Fruit fly (Drosophila melanogaster): ENCODE data around the gene dod.

dod gene

DNA sequence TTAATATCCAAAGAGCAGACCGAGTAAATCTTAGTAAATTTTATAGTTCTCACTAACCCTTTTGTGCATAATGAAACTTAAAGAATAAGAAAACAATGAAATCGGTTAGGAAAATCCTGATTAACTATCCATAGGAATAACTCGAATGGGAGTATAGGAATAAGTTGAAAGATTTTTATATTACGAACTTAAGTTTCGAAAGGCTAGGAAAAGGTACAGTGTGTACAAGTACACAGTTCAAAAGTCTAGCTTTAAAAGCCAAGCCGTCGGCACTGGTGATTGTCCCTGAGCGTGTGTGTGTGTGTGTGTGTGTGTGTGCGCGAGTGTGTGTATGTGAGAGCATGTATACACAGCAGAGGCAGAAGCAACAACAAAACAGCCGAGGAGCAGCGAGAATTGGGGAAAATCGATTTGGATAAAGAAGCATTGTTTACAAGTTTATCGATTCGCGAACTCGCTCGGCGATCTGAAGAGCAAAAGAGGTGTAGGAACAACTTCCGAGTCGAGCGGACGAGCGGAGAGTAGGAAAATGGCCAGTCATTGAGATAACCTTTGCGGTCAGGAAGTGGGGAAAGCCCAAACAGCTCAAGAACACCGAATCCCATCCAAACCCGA, 6.2 kb downstream of the dod start:
- no peak for TF ChIP-seq CG17801 (GFP tag; optimal IDR thresholded peaks at IDR 0.05; ENCODE audit: partially characterized antibody)

DNA sequence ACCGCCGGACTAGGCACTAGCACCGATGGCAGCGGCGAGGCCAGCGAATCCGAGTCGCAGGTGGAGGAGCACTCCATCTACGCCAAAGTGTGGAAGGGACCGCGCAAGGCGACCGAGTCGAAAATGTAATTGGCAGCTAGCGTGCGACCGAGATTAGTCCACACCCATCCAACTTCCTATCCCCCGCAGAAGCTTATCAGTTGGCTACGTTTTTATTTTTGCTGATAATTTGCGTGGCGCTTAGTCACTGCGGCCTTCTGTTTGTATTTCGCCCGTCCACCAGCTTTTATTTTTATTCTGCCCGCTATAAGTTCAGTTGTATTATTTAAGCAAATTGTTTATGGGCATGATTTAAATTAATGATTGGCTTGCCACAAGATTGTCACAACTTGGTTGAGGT, 8.4 kb downstream of the dod start:
- TF ChIP-seq CG17801 (GFP tag; optimal IDR thresholded peaks at IDR 0.05; ENCODE audit: partially characterized antibody), result no peak

DNA sequence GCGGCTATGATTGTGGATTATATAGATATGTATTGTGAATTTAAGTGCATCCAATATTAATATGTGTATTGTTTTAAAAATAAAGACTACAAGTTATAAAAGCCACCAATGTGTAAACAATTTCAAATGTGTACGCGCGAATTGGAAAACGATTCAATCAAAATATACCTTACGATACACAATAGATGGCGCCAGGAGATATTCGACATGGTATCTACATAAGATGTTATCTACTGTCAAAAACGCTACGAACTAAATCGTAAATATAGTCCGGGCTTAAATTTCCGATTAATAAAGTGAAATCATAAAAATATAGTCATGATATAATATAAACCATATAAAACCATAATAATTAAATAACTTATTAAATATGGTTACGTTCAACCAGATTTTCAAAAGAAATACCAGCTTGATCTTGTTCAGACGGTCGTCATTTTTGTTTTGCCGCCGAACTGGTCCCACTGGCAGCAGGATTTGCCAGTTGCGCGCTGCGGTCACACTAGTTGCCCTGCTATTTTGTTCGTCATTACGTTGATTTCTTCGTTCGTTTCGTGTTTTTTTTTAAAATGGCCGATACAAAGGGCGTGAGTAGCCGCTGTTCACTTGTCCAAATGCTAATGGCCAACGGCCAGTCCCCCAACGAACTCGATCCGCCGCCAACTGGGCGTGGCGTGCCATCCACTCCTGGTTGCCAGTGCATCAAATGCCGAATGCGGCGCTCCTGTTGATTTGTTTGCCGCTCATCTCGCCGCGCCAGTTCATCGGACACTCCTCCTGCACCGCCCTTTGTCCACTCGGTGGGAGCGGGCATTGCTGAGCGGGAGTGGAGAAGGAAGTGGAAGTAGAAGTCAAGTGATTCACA, 12.9 kb downstream of the dod start, which contains the start of gene Septin1:
Gene Septin1, plus strand, starts transcription at position 477 of the 862 bp plus-strand sequence.
- no peak for TF ChIP-seq CG17801 (GFP tag; optimal IDR thresholded peaks at IDR 0.05; ENCODE audit: partially characterized antibody)

DNA sequence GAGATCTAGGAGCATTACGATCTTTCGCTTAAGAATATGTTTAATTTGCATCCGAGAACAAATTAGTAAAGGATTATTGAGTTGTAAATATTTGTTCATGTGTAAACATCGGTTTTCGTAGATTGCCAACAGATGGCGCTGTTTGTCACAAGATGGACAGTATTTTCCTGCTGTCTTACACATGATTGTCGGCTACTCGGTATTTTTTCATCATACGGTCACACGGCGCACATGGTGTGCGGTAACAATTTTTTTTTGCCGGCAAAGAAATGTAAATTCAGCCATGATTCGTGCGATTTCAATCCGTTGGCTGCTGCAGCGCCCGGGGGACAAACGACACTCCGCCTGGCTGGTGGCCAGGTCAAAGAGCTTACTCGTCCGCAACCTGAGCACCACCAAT, 17.7 kb downstream of the dod start, which contains the start of the genes bbx and waw:
Gene bbx, plus strand, starts transcription at position 151 of the 400 bp plus-strand sequence.
Gene waw, plus strand, starts transcription at position 151 of the 400 bp plus-strand sequence.
- TF ChIP-seq CG17801 (GFP tag; optimal IDR thresholded peaks at IDR 0.05; ENCODE audit: partially characterized antibody), result no peak

DNA sequence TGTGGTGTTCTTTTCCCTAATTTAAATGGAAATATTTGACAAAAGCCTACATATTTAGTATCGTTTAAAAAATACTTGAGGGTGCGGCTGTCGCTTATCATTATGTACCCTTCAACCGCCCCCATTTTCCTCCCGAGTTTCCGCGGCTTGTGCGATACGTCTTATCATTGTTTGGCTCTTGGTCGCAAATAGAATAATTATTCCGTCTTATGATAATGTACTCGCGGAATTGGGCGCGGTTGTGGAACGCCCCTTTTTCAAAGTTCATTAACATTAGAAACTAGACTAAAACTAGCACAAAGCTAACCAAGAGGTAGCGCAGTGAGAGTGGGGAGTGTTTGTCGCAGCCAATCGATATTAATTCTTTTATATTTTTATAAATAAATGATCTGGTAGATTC, 20.3 kb downstream of the dod start:
- TF ChIP-seq CG17801 (GFP tag; optimal IDR thresholded peaks at IDR 0.05; ENCODE audit: partially characterized antibody), result no peak

DNA sequence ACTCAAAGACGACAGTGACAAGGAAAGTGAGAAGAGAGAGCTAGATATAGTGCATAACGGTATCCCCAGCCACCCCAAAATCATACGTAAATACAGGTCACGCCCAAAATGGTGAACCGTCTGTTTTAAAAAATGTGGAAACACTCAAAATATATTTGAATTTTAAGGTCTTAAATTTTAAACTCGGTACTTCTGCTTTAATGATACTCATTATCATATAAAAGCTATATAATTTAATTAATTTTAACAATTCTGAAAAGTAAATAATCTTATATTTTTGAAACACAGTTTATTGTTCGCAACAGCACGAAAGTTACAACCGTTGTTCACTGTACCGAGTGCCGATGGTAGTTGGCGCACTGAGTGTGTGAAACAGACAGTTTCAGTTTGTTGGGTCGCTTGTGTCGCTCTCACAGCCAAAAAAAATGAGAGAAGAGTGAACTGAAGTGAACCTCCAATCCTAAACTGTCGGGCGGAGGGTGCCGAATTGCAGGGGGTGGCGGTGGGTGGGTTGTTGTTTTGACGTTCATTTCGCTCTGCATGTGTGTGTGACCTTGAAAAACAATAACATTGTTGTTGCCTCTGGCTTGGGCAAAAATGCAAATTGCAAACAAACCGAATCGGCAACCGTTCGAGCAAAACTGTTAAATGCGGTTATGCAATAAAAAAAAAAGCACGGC, 21.3 kb downstream of the dod start:
- peak; percentile 94 for TF ChIP-seq CG17801 (GFP tag; optimal IDR thresholded peaks at IDR 0.05; ENCODE audit: partially characterized antibody)

DNA sequence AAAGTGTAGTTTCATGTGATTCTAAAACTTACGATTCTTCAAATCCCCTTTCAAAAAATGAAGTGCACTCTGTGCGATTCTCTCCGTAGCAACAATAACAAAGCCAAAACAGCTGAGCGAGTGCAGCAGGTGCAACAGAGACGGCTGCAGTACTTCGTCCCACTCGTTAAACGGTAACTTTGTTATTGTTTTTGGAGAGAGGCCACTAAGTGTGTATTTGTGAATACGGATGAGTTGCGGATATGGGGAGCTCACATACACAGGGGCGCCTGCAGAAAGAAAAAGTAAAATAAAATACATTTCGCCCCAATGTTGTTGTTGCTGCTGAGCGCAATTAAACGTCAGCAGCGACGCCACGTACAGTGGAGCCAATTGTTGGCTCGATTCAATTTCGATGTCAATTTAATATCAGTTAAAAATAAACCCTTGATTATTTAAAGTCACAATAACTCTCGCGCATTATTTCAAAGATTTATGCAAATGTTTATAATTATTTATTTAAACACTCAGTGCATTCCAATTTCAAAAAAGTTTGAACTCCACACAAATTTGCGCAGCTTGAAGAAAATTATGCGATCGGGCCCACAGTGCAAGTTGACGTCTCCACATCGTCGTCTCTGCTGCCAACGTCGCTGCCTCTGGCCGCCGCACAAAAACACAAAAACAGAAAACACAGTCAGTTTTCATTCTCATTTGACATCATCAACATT, 22.4 kb downstream of the dod start:
- peak; percentile 99 for TF ChIP-seq CG17801 (GFP tag; optimal IDR thresholded peaks at IDR 0.05; ENCODE audit: partially characterized antibody)

DNA sequence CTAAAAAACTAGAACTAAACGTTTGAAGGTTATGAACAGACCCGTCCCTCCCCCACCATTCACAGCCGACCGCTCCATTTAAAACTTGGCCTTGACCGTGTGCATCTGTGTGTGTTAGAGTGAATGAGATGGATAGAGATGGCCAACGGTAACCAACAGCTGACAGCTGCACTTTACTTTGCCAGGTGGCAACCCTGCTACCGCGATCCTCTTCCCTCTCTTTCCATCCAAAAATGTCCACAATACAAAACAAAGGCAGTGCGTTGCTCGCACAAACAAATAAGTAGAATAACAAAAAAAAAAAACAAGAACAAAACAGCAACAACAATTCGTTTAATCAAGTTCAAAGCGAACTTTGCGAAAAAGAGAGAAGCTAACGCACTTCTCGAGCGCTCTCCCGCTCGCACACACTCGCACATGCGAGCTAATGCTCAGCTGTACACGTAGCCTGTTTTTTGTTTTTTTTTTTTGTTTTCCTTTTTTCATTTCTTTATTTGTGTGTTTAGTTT, 23.3 kb downstream of the dod start:
- no peak for TF ChIP-seq CG17801 (GFP tag; optimal IDR thresholded peaks at IDR 0.05; ENCODE audit: partially characterized antibody)

DNA sequence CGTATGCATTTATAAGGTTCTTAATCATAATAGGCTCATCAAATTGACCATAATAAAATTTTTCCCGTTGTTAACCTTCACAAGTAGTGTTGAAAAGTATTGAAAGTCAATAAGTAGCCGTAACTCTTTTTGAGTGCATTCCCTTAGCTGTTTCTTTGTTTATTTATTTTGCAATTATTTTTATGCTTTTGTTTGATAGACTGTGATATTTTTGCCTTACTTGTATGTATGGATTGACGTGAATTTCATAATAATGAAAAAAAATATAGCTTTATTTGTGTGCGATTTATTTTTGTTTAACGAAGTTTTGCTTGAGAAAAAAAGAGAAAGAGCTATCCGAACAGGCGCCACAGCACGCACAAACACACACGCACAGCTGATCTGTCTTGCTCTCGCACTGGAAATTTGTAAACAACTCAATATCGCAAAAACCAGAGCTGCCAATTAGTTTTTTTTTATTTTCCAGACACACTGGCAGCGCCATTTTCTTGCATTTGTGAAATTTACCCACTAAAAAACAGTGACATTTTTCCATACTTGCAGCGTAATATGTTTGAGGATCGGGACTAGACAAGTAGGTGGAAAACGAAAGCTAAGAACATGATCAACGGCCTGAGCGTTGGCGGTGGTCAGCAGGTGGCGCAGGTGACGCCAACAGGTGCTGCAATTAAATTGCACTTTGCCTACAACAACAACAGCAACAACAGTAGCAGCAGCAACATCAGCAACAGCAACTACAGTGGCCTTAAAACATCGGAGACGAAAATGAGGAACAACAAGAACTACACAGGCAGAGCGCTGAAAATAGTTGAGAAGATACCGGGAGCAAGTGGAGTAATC, 24.2 kb downstream of the dod start:
- no peak for TF ChIP-seq CG17801 (GFP tag; optimal IDR thresholded peaks at IDR 0.05; ENCODE audit: partially characterized antibody)

DNA sequence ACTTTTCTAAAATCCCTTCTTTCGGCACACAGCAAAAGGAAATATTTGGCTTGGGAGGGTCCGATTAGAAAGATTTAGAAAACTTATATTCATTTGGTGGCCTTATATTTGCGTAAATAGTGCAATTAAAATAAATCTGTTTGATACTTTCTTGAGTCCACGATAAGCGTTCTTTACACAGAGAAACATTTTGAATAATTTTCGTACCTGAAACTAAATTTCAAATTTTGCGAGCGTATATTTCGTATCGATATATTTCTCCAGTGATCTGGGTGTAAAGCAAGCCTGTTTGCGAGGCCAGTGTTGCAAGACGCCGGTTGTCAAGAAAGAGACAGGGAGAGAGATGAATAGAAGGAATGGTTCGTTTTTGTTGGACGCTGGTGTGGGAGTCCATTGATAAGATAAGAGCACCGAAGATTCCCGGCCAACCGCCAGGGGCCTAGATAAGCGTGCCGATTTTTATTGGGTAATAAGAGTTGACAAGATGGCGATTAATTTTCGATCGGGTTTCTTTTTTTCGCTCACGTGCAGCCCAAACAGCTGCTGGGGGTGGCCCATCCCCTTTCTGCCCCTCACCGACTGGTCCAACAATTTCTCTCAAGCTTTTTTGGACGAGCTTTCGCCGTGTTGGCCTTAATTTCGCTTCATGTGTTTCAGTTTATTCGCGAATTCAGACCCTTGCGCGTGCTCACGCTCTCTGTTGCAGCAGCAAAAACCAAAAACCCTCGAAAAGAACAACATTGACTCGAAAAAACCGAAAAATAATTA, 28.7 kb downstream of the dod start, which contains the start of gene slgA:
Gene slgA, plus strand, starts transcription at position 344 of the 768 bp plus-strand sequence.
- peak; percentile 32 for TF ChIP-seq CG17801 (GFP tag; optimal IDR thresholded peaks at IDR 0.05; ENCODE audit: partially characterized antibody)

DNA sequence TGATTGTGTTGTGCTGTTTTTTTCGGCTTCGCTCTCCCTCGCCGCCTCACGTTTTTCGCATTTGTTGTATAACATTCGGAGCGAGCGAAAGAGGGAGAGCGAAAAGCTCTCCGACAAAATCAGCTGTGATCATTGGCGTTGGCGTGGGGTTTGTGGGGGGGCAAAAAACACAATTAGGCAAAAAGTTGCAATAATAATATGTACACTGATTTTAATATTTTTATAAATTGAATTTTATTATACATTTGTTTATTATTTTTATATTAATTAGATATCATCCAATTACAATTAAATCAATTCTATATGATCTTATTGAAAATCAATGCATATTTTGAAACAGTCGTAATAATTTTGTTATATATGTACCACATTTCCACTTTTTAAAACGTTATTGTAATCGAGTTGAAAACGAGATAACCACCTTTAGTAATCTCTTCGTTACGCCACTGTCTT, 30.5 kb downstream of the dod start:
- TF ChIP-seq CG17801 (GFP tag; optimal IDR thresholded peaks at IDR 0.05; ENCODE audit: partially characterized antibody), result peak; percentile 83

DNA sequence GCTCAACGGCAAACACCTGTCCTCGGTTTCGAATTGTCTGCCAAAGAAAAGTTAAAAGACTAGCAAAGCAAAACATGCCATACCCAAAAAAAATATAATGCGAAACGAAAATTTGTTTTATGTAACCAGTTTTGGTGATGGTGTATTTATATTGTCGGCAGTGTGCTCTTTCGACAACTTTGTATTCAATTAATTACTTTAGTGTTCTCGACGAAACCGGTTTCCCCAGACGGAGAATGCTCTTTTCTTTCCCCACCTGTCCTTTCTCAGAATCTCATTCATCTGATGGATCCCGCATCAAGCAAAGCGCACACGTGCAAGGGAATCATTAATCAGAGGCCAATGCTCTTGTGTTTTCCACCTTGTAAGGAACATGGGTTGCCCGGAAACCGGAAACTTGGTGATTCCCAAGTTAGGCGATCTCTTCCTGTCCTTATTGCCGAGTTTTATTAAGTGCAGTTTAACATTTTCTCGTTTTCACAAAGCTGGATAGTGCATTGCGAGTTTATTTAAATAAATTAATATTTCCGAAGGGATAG, 33.3 kb downstream of the dod start:
- TF ChIP-seq CG17801 (GFP tag; optimal IDR thresholded peaks at IDR 0.05; ENCODE audit: partially characterized antibody), result no peak

DNA sequence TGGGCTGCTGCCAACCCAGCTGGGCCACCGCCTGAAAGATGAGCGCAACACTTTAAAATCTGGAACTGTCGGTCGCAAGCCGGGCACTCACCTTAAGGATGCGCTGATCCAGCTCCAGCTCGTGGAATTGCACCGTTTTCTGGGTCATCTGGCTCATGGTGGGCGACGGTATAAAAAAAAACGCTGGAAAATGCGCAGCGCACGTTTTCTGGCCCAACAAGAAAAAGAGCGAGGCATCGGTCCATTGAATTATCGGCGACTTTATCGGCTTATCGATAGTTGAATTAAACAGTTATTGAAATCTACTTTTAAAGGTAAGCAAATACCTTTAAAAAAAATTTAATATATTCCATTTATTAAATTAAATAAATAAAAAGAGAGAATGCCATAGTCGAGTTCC, 42.5 kb downstream of the dod start, which contains the start of gene Ddx56:
Gene Ddx56, minus strand, starts transcription at position 252 of the 400 bp plus-strand sequence.
- TF ChIP-seq CG17801 (GFP tag; optimal IDR thresholded peaks at IDR 0.05; ENCODE audit: partially characterized antibody), result no peak

Measured in ovary, adult (tissue).